Worm (Caenorhabditis elegans) whole organism, L4 larva: ENCODE measurements around the gene F49H12.3.

Experiments used
- F49E8.2 ChIP-seq: sonication (generic microtip); optimal IDR thresholded peaks from 2 replicates; lab custom pipeline; 2016; ENCODE audit warnings: missing compliant biosample characterization, mild to moderate bottlenecking, missing genetic modification characterization, borderline replicate concordance
- aha-1 ChIP-seq: fragments of 150-350 bp; peaks from one replicate; lab custom pipeline; 2014; ENCODE audit warnings: missing biosample characterization, missing genetic modification characterization
- aly-2 ChIP-seq: sonication (generic microtip); optimal IDR thresholded peaks from 2 replicates; lab custom pipeline; 2018; ENCODE audit warnings: missing biosample characterization, missing genetic modification characterization
- arid-1 ChIP-seq: fragments of 200-800 bp; sonication (Bioruptor generic); conservative IDR thresholded peaks from 2 replicates; pipeline ENCODE4 v1.3.6; 2022; ENCODE audit warnings: missing genetic modification reagents, missing genetic modification characterization, missing compliant biosample characterization
- ces-1 ChIP-seq: fragments of 150-350 bp; sonication (generic microtip); optimal IDR thresholded peaks from 4 replicates; lab custom pipeline; 2014; ENCODE audit warnings: missing biosample characterization, missing genetic modification reagents, missing genetic modification characterization
- ctbp-1 ChIP-seq: fragments of 200-800 bp; sonication (Bioruptor generic); IDR thresholded peaks from 2 replicates; pipeline ENCODE4 v1.3.6; 2022; ENCODE audit warnings: missing genetic modification reagents, missing genetic modification characterization, missing compliant biosample characterization
- daf-12 ChIP-seq: fragments of 150-350 bp; optimal IDR thresholded peaks from 2 replicates; lab custom pipeline; 2014; ENCODE audit warnings: missing biosample characterization, missing genetic modification reagents, missing genetic modification characterization
- daf-16 ChIP-seq, 3 experiments: sonication (generic microtip); optimal IDR thresholded peaks; 2 replicates each; lab custom pipeline; 2016 to 2017; ENCODE audit warnings: missing genetic modification characterization in 3 of 3, missing genetic modification reagents in 3 of 3, mild to moderate bottlenecking in 2 of 3, missing compliant biosample characterization in 2 of 3, missing biosample characterization in 1 of 3, moderate library complexity in 1 of 3
- daf-8 ChIP-seq: fragments of 200-800 bp; sonication (Bioruptor generic); IDR thresholded peaks from 2 replicates; pipeline ENCODE4 v1.3.6; 2022; ENCODE audit warnings: missing genetic modification characterization, missing compliant biosample characterization
- dmd-9 ChIP-seq: fragments of 200-800 bp; sonication (Bioruptor generic); IDR thresholded peaks from 2 replicates; pipeline ENCODE4 v1.3.6; 2022; ENCODE audit warnings: missing genetic modification reagents, missing genetic modification characterization, missing compliant biosample characterization
- duxl-1 ChIP-seq: sonication (generic microtip); optimal IDR thresholded peaks from 2 replicates; lab custom pipeline; 2016; ENCODE audit warnings: mild to moderate bottlenecking, missing genetic modification characterization, moderate library complexity, missing compliant biosample characterization; ENCODE audit not compliant: poor library complexity
- fos-1 ChIP-seq: fragments of 150-350 bp; optimal IDR thresholded peaks from 2 replicates; lab custom pipeline; 2014; ENCODE audit warnings: missing biosample characterization, missing genetic modification characterization
- hlh-30 ChIP-seq: sonication (generic microtip); optimal IDR thresholded peaks from 2 replicates; lab custom pipeline; 2017; ENCODE audit warnings: antibody characterized with exemption, mild to moderate bottlenecking, missing genetic modification characterization, missing compliant biosample characterization; ENCODE audit not compliant: insufficient read depth
- hmg-1.1 ChIP-seq: fragments of 200-800 bp; sonication (Bioruptor generic); IDR thresholded peaks from 2 replicates; pipeline ENCODE4 v1.3.6; 2022; ENCODE audit warnings: missing genetic modification reagents, missing genetic modification characterization, missing compliant biosample characterization
- lim-7 ChIP-seq: fragments of 200-800 bp; sonication (Bioruptor generic); IDR thresholded peaks from 2 replicates; pipeline ENCODE4 v1.3.6; 2022; ENCODE audit warnings: missing genetic modification characterization, missing compliant biosample characterization
- lin-29 ChIP-seq: fragments of 200-800 bp; sonication (Bioruptor generic); IDR thresholded peaks from 2 replicates; pipeline ENCODE4 v1.3.6; 2022; ENCODE audit warnings: missing genetic modification reagents, missing genetic modification characterization, missing compliant biosample characterization
- lin-39 ChIP-seq: fragments of 150-350 bp; optimal IDR thresholded peaks from 2 replicates; lab custom pipeline; 2014; ENCODE audit warnings: missing biosample characterization, missing genetic modification reagents, missing genetic modification characterization
- mep-1 ChIP-seq: fragments of 150-350 bp; sonication (generic microtip); optimal IDR thresholded peaks from 3 replicates; lab custom pipeline; 2014; ENCODE audit warnings: missing biosample characterization, missing genetic modification characterization
- mxl-3 ChIP-seq: fragments of 200-800 bp; sonication (Bioruptor generic); optimal IDR thresholded peaks from 2 replicates; lab custom pipeline; 2018; ENCODE audit warnings: mild to moderate bottlenecking, missing genetic modification characterization, missing compliant biosample characterization
- nhr-102 ChIP-seq: sonication (generic microtip); optimal IDR thresholded peaks from 2 replicates; lab custom pipeline; 2016; ENCODE audit warnings: mild to moderate bottlenecking, missing genetic modification characterization, moderate library complexity, missing compliant biosample characterization
- nhr-25 ChIP-seq: sonication (generic microtip); optimal IDR thresholded peaks from 2 replicates; lab custom pipeline; 2017; ENCODE audit warnings: missing genetic modification characterization, mild to moderate bottlenecking, missing compliant biosample characterization, antibody characterized with exemption, moderate library complexity, borderline replicate concordance; ENCODE audit not compliant: insufficient read depth
- nhr-41 ChIP-seq: fragments of 200-800 bp; sonication (Bioruptor generic); IDR thresholded peaks from 2 replicates; pipeline ENCODE4 v1.3.6; 2022; ENCODE audit warnings: missing genetic modification reagents, missing genetic modification characterization, missing compliant biosample characterization
- nhr-42 ChIP-seq: fragments of 200-800 bp; sonication (Bioruptor generic); IDR thresholded peaks from 2 replicates; pipeline ENCODE4 v1.3.6; 2022; ENCODE audit warnings: missing genetic modification characterization, missing compliant biosample characterization
- nhr-48 ChIP-seq: sonication (generic microtip); optimal IDR thresholded peaks from 2 replicates; lab custom pipeline; 2016; ENCODE audit warnings: mild to moderate bottlenecking, missing genetic modification characterization, missing compliant biosample characterization
- php-3 ChIP-seq: fragments of 200-800 bp; sonication (Bioruptor generic); IDR thresholded peaks from 2 replicates; pipeline ENCODE4 v1.3.6; 2022; ENCODE audit warnings: missing genetic modification reagents, missing genetic modification characterization, missing compliant biosample characterization
- skn-1 ChIP-seq: fragments of 150-350 bp; optimal IDR thresholded peaks from 2 replicates; lab custom pipeline; 2014; ENCODE audit warnings: missing biosample characterization, missing genetic modification characterization
- snpc-4 ChIP-seq: fragments of 150-350 bp; optimal IDR thresholded peaks from 2 replicates; lab custom pipeline; 2014; ENCODE audit warnings: missing biosample characterization, missing genetic modification characterization
- tag-97 ChIP-seq: fragments of 200-800 bp; sonication (Bioruptor generic); IDR thresholded peaks from 2 replicates; pipeline ENCODE4 v1.3.6; 2022; ENCODE audit warnings: missing genetic modification characterization, missing compliant biosample characterization
- unc-62 ChIP-seq, 3 experiments: fragments of 150-350 bp in 1 of 3; sonication (generic microtip); optimal IDR thresholded peaks in 2 of 3; peaks in 1 of 3; 1 replicate in 1 of 3; 2 replicates in 2 of 3; lab custom pipeline; 2014 to 2017; ENCODE audit warnings: missing biosample characterization in 3 of 3, missing genetic modification characterization in 3 of 3, missing genetic modification reagents in 3 of 3, missing genotype in 1 of 3
- vab-7 ChIP-seq: fragments of 200-800 bp; sonication (Bioruptor generic); IDR thresholded peaks from 2 replicates; pipeline ENCODE4 v1.3.6; 2022; ENCODE audit warnings: missing genetic modification reagents, missing genetic modification characterization, missing compliant biosample characterization
- zip-11 ChIP-seq: fragments of 200-800 bp; sonication (Bioruptor generic); IDR thresholded peaks from 2 replicates; pipeline ENCODE4 v1.3.6; 2022; ENCODE audit warnings: missing genetic modification characterization, missing compliant biosample characterization
- ztf-7 ChIP-seq: fragments of 150-350 bp; optimal IDR thresholded peaks from 2 replicates; lab custom pipeline; 2014; ENCODE audit warnings: missing biosample characterization, missing genetic modification characterization

Gene F49H12.3

ce11 chrX:2084019-2084418 lies at the start of gene F49H12.3:
TSS of gene F49H12.3 (plus strand) at chrX:2084375.
- TF ChIP-seq aha-1 (tag; lab: Kevin White, UChicago) (peak; percentile 70), php-3 (GFP tag; lab: Robert Waterston, UW) (no peak), snpc-4 (tag; lab: Kevin White, UChicago) (no peak), lin-29 (GFP tag; lab: Robert Waterston, UW) (no peak), F49E8.2 (tag; lab: Kevin White, UChicago) (no peak), nhr-48 (tag; lab: Kevin White, UChicago) (no peak), nhr-102 (tag; lab: Kevin White, UChicago) (no peak)

ce11 chrX:2035172-2035571 lies 49.0 kb upstream of the F49H12.3 start, which contains the start of gene ergi-1:
TSS of gene ergi-1 (minus strand) at chrX:2035272.
- TF ChIP-seq vab-7 (GFP tag; lab: Robert Waterston, UW) (no peak), tag-97 (no peak), nhr-25 (no peak)

ce11 chrX:2039358-2039757 lies 44.8 kb upstream of the F49H12.3 start, which contains the start of gene smex-2:
TSS of gene smex-2 (minus strand) at chrX:2039458.
- no peak for TF ChIP-seq mxl-3

- TF ChIP-seq nhr-42 (GFP tag; lab: Robert Waterston, UW) (no peak), daf-12 (no peak), dmd-9 (GFP tag; lab: Robert Waterston, UW) (no peak), nhr-48 (tag; lab: Kevin White, UChicago) (no peak), unc-62 (GFP tag; optimal IDR thresholded peaks at IDR 0.05 in 1 of 2; lab: Kevin White, UChicago) (peak in 1 of 2 experiments; percentile 70), unc-62 (tag; optimal IDR thresholded peaks at IDR 0.05; lab: Kevin White, UChicago) (no peak), daf-8 (no peak)
Measured at ce11 chrX:2040877-2041276, 43.3 kb upstream of the F49H12.3 start.

- TF ChIP-seq daf-16 (GFP tag; optimal IDR thresholded peaks at IDR 0.05; lab: Kevin White, UChicago) (no peak), daf-16 (tag; optimal IDR thresholded peaks at IDR 0.05; lab: Kevin White, UChicago) (no peak), unc-62 (GFP tag; optimal IDR thresholded peaks at IDR 0.05 in 1 of 2; lab: Kevin White, UChicago) (peak in 1 of 2 experiments; percentile 94), unc-62 (tag; optimal IDR thresholded peaks at IDR 0.05; lab: Kevin White, UChicago) (no peak), aha-1 (tag; lab: Kevin White, UChicago) (peak; percentile 96)
- TF ChIP-seq, all 104 proteins: peak for 2
Measured at ce11 chrX:2041448-2042138, 42.6 kb upstream of the F49H12.3 start.

ce11 chrX:2042621-2043020 lies 41.6 kb upstream of the F49H12.3 start:
- no peak for TF ChIP-seq daf-12
- TF ChIP-seq mep-1 (tag; lab: Kevin White, UChicago): no peak
- TF ChIP-seq ces-1 (GFP tag; lab: Kevin White, UChicago): no peak
- no peak for TF ChIP-seq duxl-1
- no peak for TF ChIP-seq arid-1 (GFP tag; lab: Robert Waterston, UW)
- no peak for TF ChIP-seq lim-7 (GFP tag; lab: Robert Waterston, UW)
- no peak for TF ChIP-seq fos-1 (tag; lab: Kevin White, UChicago)
- no peak for TF ChIP-seq ztf-7 (tag; lab: Kevin White, UChicago)
- no peak for TF ChIP-seq skn-1 (tag; lab: Kevin White, UChicago)
- TF ChIP-seq aly-2 (tag; lab: Kevin White, UChicago): no peak
- no peak for TF ChIP-seq dmd-9 (GFP tag; lab: Robert Waterston, UW)

- TF ChIP-seq hmg-1.1 (GFP tag; lab: Robert Waterston, UW): no peak
- no peak for TF ChIP-seq lin-39 (tag; lab: Kevin White, UChicago)
- no peak for TF ChIP-seq nhr-42 (GFP tag; lab: Robert Waterston, UW)
- TF ChIP-seq nhr-25: no peak
- no peak for TF ChIP-seq nhr-41 (GFP tag; lab: Robert Waterston, UW)
- TF ChIP-seq aha-1 (tag; lab: Kevin White, UChicago): no peak
- TF ChIP-seq hlh-30 (tag; lab: Kevin White, UChicago): no peak
- no peak for TF ChIP-seq ctbp-1
- no peak for TF ChIP-seq zip-11 (GFP tag; lab: Robert Waterston, UW)
Measured at ce11 chrX:2043224-2043623, 41.0 kb upstream of the F49H12.3 start.
